Fruit fly (Drosophila melanogaster) whole organism, embryonic: ENCODE measurements around the gene Prosbeta2.
A peak's percentile ranks its signal among the peaks of the same experiment; 100 is the strongest.

Experiments used
- CG1529 ChIP-seq: fragments of 200-800 bp; sonication (Bioruptor generic); optimal IDR thresholded peaks from 3 replicates; lab custom pipeline; 2018; ENCODE audit warnings: missing biosample characterization, missing genetic modification characterization
- CG15696 ChIP-seq: fragments of 200-800 bp; sonication (Bioruptor generic); optimal IDR thresholded peaks from 2 replicates; lab custom pipeline; 2019; ENCODE audit warnings: missing biosample characterization, mild to moderate bottlenecking, missing genetic modification characterization, moderate library complexity
- CG17186 ChIP-seq: fragments of 200-800 bp; sonication (Bioruptor generic); optimal IDR thresholded peaks from 3 replicates; lab custom pipeline; 2017; ENCODE audit warnings: missing biosample characterization, missing genetic modification reagents, missing genetic modification characterization
- CG17612 ChIP-seq: fragments of 200-800 bp; sonication (Bioruptor generic); IDR thresholded peaks from 2 replicates; pipeline ENCODE4 v1.3.6; 2022; ENCODE audit warnings: missing biosample characterization, missing genetic modification characterization
- CG18476 ChIP-seq: fragments of 200-800 bp; sonication (Bioruptor generic); optimal IDR thresholded peaks from 2 replicates; lab custom pipeline; 2016; ENCODE audit warnings: missing biosample characterization, mild to moderate bottlenecking, missing genetic modification characterization
- CG2199 ChIP-seq: fragments of 200-800 bp; sonication (Bioruptor generic); IDR thresholded peaks from 3 replicates; pipeline ENCODE4 v1.3.6; 2022; ENCODE audit warnings: missing biosample characterization, missing genetic modification characterization
- CG2875 ChIP-seq: fragments of 200-800 bp; sonication (Bioruptor generic); optimal IDR thresholded peaks from 2 replicates; lab custom pipeline; 2017; ENCODE audit warnings: missing biosample characterization, mild to moderate bottlenecking, missing genetic modification characterization, missing genetic modification reagents
- CG30020 ChIP-seq: fragments of 200-800 bp; optimal IDR thresholded peaks from 2 replicates; lab custom pipeline; 2019; ENCODE audit warnings: missing biosample characterization, mild to moderate bottlenecking, missing genetic modification characterization, moderate library complexity
- CG31441 ChIP-seq: fragments of 200-800 bp; sonication (Bioruptor generic); IDR thresholded peaks from 2 replicates; pipeline ENCODE4 v1.3.6; 2022; ENCODE audit warnings: missing biosample characterization, missing genetic modification characterization
- CG32772 ChIP-seq: fragments of 200-800 bp; sonication (Bioruptor generic); IDR thresholded peaks from 2 replicates; pipeline ENCODE4 v1.3.6; 2022; ENCODE audit warnings: missing biosample characterization, missing genetic modification characterization
- CG4282 ChIP-seq: fragments of 200-800 bp; sonication (Bioruptor generic); optimal IDR thresholded peaks from 2 replicates; lab custom pipeline; 2016; ENCODE audit warnings: missing biosample characterization, missing genetic modification characterization
- CG4424 ChIP-seq: fragments of 200-800 bp; sonication (Bioruptor generic); optimal IDR thresholded peaks from 3 replicates; lab custom pipeline; 2016; ENCODE audit warnings: missing biosample characterization, missing genetic modification characterization
- CG9609 ChIP-seq: fragments of 200-800 bp; sonication (Bioruptor generic); optimal IDR thresholded peaks from 3 replicates; lab custom pipeline; 2016; ENCODE audit warnings: missing biosample characterization, missing genetic modification characterization
- CG9817 ChIP-seq: fragments of 200-800 bp; sonication (Bioruptor generic); optimal IDR thresholded peaks from 2 replicates; lab custom pipeline; 2018; ENCODE audit warnings: missing biosample characterization, mild to moderate bottlenecking, missing genetic modification characterization, moderate library complexity
- Dad ChIP-seq: fragments of 200-800 bp; sonication (Bioruptor generic); optimal IDR thresholded peaks from 3 replicates; lab custom pipeline; 2016; ENCODE audit warnings: missing biosample characterization, missing genetic modification characterization
- Deaf1 ChIP-seq: fragments of 200-800 bp; optimal IDR thresholded peaks from 3 replicates; lab custom pipeline; 2019; ENCODE audit warnings: missing biosample characterization, mild to moderate bottlenecking, missing genetic modification characterization, moderate library complexity
- Dref ChIP-seq: fragments of 200-800 bp; sonication (Bioruptor generic); IDR thresholded peaks from 2 replicates; pipeline ENCODE4 v1.3.6; 2022; ENCODE audit warnings: missing biosample characterization, missing genetic modification characterization
- Fer1 ChIP-seq: fragments of 200-800 bp; sonication (Bioruptor generic); optimal IDR thresholded peaks from 2 replicates; lab custom pipeline; 2017; ENCODE audit warnings: missing biosample characterization, mild to moderate bottlenecking, missing genetic modification characterization
- H15 ChIP-seq: fragments of 200-800 bp; sonication (Bioruptor generic); IDR thresholded peaks from 3 replicates; pipeline ENCODE4 v1.3.6; 2022; ENCODE audit warnings: missing biosample characterization, missing genetic modification characterization
- HLHmδ ChIP-seq: fragments of 200-800 bp; sonication (Bioruptor generic); optimal IDR thresholded peaks from 2 replicates; lab custom pipeline; 2018; ENCODE audit warnings: missing biosample characterization, mild to moderate bottlenecking, missing genetic modification characterization, moderate library complexity
- Hmr ChIP-seq: fragments of 200-800 bp; sonication (Bioruptor generic); optimal IDR thresholded peaks from 3 replicates; lab custom pipeline; 2017; ENCODE audit warnings: mild to moderate bottlenecking, missing biosample characterization, missing genetic modification reagents, missing genetic modification characterization
- Hr3 ChIP-seq: fragments of 200-800 bp; sonication (Bioruptor generic); optimal IDR thresholded peaks from 3 replicates; lab custom pipeline; 2016; ENCODE audit warnings: missing biosample characterization, missing genetic modification characterization
- Kr ChIP-seq: fragments of 200-800 bp; sonication (Bioruptor generic); optimal IDR thresholded peaks from 2 replicates; lab custom pipeline; 2017; ENCODE audit warnings: missing biosample characterization, mild to moderate bottlenecking, missing genetic modification characterization
- Nf-YA ChIP-seq: fragments of 200-800 bp; sonication (Bioruptor generic); IDR thresholded peaks from 2 replicates; pipeline ENCODE4 v1.3.6; 2022; ENCODE audit warnings: missing biosample characterization, missing genetic modification characterization
- Rx ChIP-seq: fragments of 200-800 bp; sonication (Bioruptor generic); IDR thresholded peaks from 2 replicates; pipeline ENCODE4 v1.3.6; 2022; ENCODE audit warnings: missing biosample characterization, missing genetic modification characterization
- Sox102F ChIP-seq: fragments of 200-800 bp; sonication (Bioruptor generic); optimal IDR thresholded peaks from 2 replicates; lab custom pipeline; 2018; ENCODE audit warnings: missing biosample characterization, mild to moderate bottlenecking, missing genetic modification characterization, moderate library complexity
- Xbp1 ChIP-seq: fragments of 200-800 bp; sonication (Bioruptor generic); optimal IDR thresholded peaks from 3 replicates; lab custom pipeline; 2016; ENCODE audit warnings: missing biosample characterization, mild to moderate bottlenecking, missing genetic modification characterization
- abd-A ChIP-seq: fragments of 200-800 bp; sonication (Bioruptor generic); optimal IDR thresholded peaks from 3 replicates; lab custom pipeline; 2019; ENCODE audit warnings: missing biosample characterization, mild to moderate bottlenecking, missing genetic modification characterization, moderate library complexity
- aop ChIP-seq: fragments of 200-800 bp; sonication (Bioruptor generic); IDR thresholded peaks from 2 replicates; pipeline ENCODE4 v1.3.6; 2022; ENCODE audit warnings: missing biosample characterization, missing genetic modification characterization
- ara ChIP-seq: fragments of 200-800 bp; sonication (Bioruptor generic); IDR thresholded peaks from 2 replicates; pipeline ENCODE4 v1.3.6; 2022; ENCODE audit warnings: missing biosample characterization, missing genetic modification characterization
- az2 ChIP-seq: fragments of 200-800 bp; sonication (Bioruptor generic); optimal IDR thresholded peaks from 3 replicates; lab custom pipeline; 2016; ENCODE audit warnings: missing biosample characterization, missing genetic modification characterization
- br ChIP-seq: fragments of >200 bp; optimal IDR thresholded peaks from 2 replicates; lab custom pipeline; 2017
- chif ChIP-seq, 2 experiments: fragments of 200-800 bp; sonication (Bioruptor generic); optimal IDR thresholded peaks; 3 replicates each; lab custom pipeline; 2016; ENCODE audit warnings: missing biosample characterization in 2 of 2, missing genetic modification characterization in 2 of 2
- chn ChIP-seq: fragments of 200-800 bp; sonication (Bioruptor generic); optimal IDR thresholded peaks from 2 replicates; lab custom pipeline; 2016; ENCODE audit warnings: missing biosample characterization, missing genetic modification characterization
- disco-r ChIP-seq: fragments of 200-800 bp; sonication (Bioruptor generic); optimal IDR thresholded peaks from 2 replicates; lab custom pipeline; 2016; ENCODE audit warnings: missing biosample characterization, missing genetic modification characterization
- ems ChIP-seq: fragments of 200-800 bp; sonication (Bioruptor generic); optimal IDR thresholded peaks from 3 replicates; lab custom pipeline; 2016; ENCODE audit warnings: missing biosample characterization, missing genetic modification characterization
- fd96Cb ChIP-seq: fragments of 200-800 bp; sonication (Bioruptor generic); optimal IDR thresholded peaks from 2 replicates; lab custom pipeline; 2018; ENCODE audit warnings: missing biosample characterization, mild to moderate bottlenecking, missing genetic modification characterization, moderate library complexity
- gcm ChIP-seq: fragments of 200-800 bp; sonication (Bioruptor generic); optimal IDR thresholded peaks from 2 replicates; lab custom pipeline; 2019; ENCODE audit warnings: missing biosample characterization, mild to moderate bottlenecking, missing genetic modification characterization, moderate library complexity
- ind ChIP-seq: fragments of 200-800 bp; sonication (Bioruptor generic); optimal IDR thresholded peaks from 3 replicates; lab custom pipeline; 2016; ENCODE audit warnings: missing biosample characterization, missing genetic modification characterization
- klu ChIP-seq: fragments of 200-800 bp; sonication (Bioruptor generic); IDR thresholded peaks from 2 replicates; pipeline ENCODE4 v1.3.6; 2022; ENCODE audit warnings: missing biosample characterization, missing genetic modification characterization
- kni ChIP-seq: fragments of 200-800 bp; sonication (Bioruptor generic); optimal IDR thresholded peaks from 3 replicates; lab custom pipeline; 2017; ENCODE audit warnings: mild to moderate bottlenecking, missing biosample characterization, missing genetic modification reagents, missing genetic modification characterization
- knrl ChIP-seq: fragments of 200-800 bp; sonication (Bioruptor generic); IDR thresholded peaks from 3 replicates; pipeline ENCODE4 v1.3.6; 2022; ENCODE audit warnings: missing biosample characterization, missing genetic modification characterization; ENCODE audit not compliant: partially characterized antibody
- lola ChIP-seq, 3 experiments: fragments of >200 bp in 2 of 3; fragments of 200-800 bp in 1 of 3; sonication (Bioruptor generic) in 1 of 3; optimal IDR thresholded peaks; 2 replicates each; lab custom pipeline; 2017 to 2019; ENCODE audit warnings: missing biosample characterization in 3 of 3, missing genetic modification characterization in 3 of 3, mild to moderate bottlenecking in 1 of 3, moderate library complexity in 1 of 3
- mam ChIP-seq: fragments of 200-800 bp; sonication (Bioruptor generic); optimal IDR thresholded peaks from 3 replicates; lab custom pipeline; 2016; ENCODE audit warnings: missing biosample characterization, missing genetic modification characterization
- mirr ChIP-seq: fragments of 200-800 bp; sonication (Bioruptor generic); optimal IDR thresholded peaks from 3 replicates; lab custom pipeline; 2018; ENCODE audit warnings: missing biosample characterization, mild to moderate bottlenecking, missing genetic modification characterization
- prd ChIP-seq, 3 experiments: fragments of >200 bp in 2 of 3; fragments of 200-800 bp in 1 of 3; sonication (Bioruptor generic) in 1 of 3; optimal IDR thresholded peaks in 2 of 3; IDR thresholded peaks in 1 of 3; 2 replicates in 2 of 3; 3 replicates in 1 of 3; pipeline versions ENCODE4 v1.3.6 to Lab custom; 2017 to 2022; ENCODE audit warnings: missing biosample characterization in 1 of 3, missing genetic modification characterization in 1 of 3
- sqz ChIP-seq: fragments of 200-800 bp; sonication (Bioruptor generic); optimal IDR thresholded peaks from 3 replicates; lab custom pipeline; 2018; ENCODE audit warnings: missing biosample characterization, mild to moderate bottlenecking, missing genetic modification characterization
- yki ChIP-seq: fragments of >200 bp; optimal IDR thresholded peaks from 3 replicates; lab custom pipeline; 2018

The Prosbeta2 gene

DNA sequence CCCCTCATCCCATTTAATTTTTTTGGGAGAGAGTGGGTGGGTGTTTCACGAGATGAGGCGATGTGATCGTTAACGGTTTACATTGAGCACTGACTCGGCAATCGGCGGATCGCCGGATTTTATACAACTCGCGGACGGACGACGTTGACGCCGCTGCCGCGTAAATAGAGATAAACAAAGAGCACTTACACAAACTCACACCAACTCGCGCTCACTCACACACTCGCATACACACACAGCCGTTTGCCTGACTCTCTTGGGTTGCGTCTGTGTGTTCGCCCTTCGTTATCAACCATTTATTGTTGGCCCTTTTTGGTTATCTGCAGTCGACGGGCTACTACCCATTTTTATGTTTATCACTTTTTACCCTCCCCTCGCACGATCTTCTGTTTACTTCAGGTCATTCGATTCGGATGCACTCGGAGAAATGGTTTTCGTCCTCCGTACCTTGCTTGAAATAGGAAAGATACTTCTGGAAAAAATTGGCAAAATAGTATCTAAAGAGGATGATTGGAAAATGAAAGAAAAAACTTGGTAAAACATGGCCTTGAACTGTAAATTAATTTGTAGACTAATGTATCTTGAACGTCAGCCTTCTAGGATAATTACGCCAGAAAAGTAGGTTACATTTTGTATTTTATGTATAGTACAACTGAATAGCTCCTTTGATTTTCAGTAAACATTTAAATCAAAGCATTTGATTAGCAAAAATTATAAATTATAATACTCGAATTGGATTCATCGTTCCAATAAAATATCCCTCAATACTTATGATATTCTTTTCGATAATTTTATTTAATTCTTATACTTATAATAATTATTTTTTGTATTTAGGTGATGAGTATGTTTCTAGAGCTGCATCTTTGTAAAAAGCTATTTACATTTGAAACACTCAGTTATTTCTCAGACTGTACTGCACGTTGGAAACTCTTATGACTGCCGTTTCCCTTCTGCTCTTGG, 21.9 kb upstream of the Prosbeta2 start (continued):
- no peak for TF ChIP-seq CG17612 (GFP tag; lab: Robert Waterston, UW)
- TF ChIP-seq knrl (GFP tag; lab: Robert Waterston, UW): no peak
- TF ChIP-seq abd-A: peak; percentile 63
- peak; percentile 20 for TF ChIP-seq CG30020 (tag; lab: Kevin White, UChicago)
- no peak for TF ChIP-seq CG17186 (GFP tag; lab: Kevin White, UChicago)
- TF ChIP-seq Sox102F (GFP tag; lab: Kevin White, UChicago): peak; percentile 52
- no peak for TF ChIP-seq Dref
- peak in 1 of 3 experiments; percentile 92 for TF ChIP-seq lola (GFP tag; optimal IDR thresholded peaks at IDR 0.05; lab: Kevin White, UChicago)
- TF ChIP-seq Fer1 (GFP tag; lab: Kevin White, UChicago): no peak
- TF ChIP-seq az2 (GFP tag; lab: Kevin White, UChicago): peak; percentile 65
- TF ChIP-seq prd (optimal IDR thresholded peaks at IDR 0.05; lab: Kevin White, UChicago): no peak
- peak; percentile 66 for TF ChIP-seq prd (GFP tag; IDR thresholded peaks at IDR 0.05; lab: Robert Waterston, UW)
- TF ChIP-seq Hmr (GFP tag; lab: Kevin White, UChicago): no peak
- peak; percentile 73; the same call in 1 of the 2 replicates for TF ChIP-seq CG31441 (GFP tag; lab: Robert Waterston, UW)
- peak; percentile 64 for TF ChIP-seq Hr3 (GFP tag; lab: Kevin White, UChicago)
- TF ChIP-seq Kr (GFP tag; lab: Kevin White, UChicago): no peak
- peak; percentile 11 for TF ChIP-seq CG1529 (GFP tag; lab: Kevin White, UChicago)
- peak; percentile 74 for TF ChIP-seq CG4424 (GFP tag; lab: Kevin White, UChicago)
- peak; percentile 44; the same call in 1 of the 2 replicates for TF ChIP-seq aop (GFP tag; lab: Robert Waterston, UW)
- no peak for TF ChIP-seq CG9817 (tag; lab: Kevin White, UChicago)
- peak; percentile 56; the same call in 1 of the 3 replicates for TF ChIP-seq CG2199 (GFP tag; lab: Robert Waterston, UW)
- TF ChIP-seq CG18476 (GFP tag; lab: Kevin White, UChicago): peak; percentile 24
- no peak for TF ChIP-seq mam (GFP tag; lab: Kevin White, UChicago)
- peak; percentile 25 for TF ChIP-seq Xbp1 (GFP tag; lab: Kevin White, UChicago)
- peak; percentile 23; the same call in 1 of the 3 replicates for TF ChIP-seq H15 (GFP tag; lab: Robert Waterston, UW)
- TF ChIP-seq yki (lab: Kevin White, UChicago): no peak
- TF ChIP-seq sqz (GFP tag; lab: Kevin White, UChicago): peak; percentile 54
- peak; percentile 42 for TF ChIP-seq fd96Cb
- no peak for TF ChIP-seq CG4282 (GFP tag; lab: Kevin White, UChicago)
- peak; percentile 83 for TF ChIP-seq Deaf1 (tag; lab: Kevin White, UChicago)
- no peak for TF ChIP-seq chn (GFP tag; lab: Kevin White, UChicago)
- peak; percentile 28; the same call in 1 of the 2 replicates for TF ChIP-seq ara (GFP tag; lab: Robert Waterston, UW)
- TF ChIP-seq ems (GFP tag; lab: Kevin White, UChicago): peak; percentile 29
- peak; percentile 31 for TF ChIP-seq gcm (GFP tag; lab: Kevin White, UChicago)
- TF ChIP-seq mirr: peak; percentile 29
- no peak for TF ChIP-seq CG9609 (GFP tag; lab: Kevin White, UChicago)
- no peak for TF ChIP-seq br
- TF ChIP-seq kni (GFP tag; lab: Kevin White, UChicago): peak; percentile 97
- TF ChIP-seq Nf-YA (GFP tag; lab: Robert Waterston, UW): no peak
- TF ChIP-seq klu (GFP tag; lab: Robert Waterston, UW): 0 out of 2 replicates have a peak, but pooled peaks have one; percentile 21
- peak; percentile 5 for TF ChIP-seq ind (GFP tag; lab: Kevin White, UChicago)
- peak; percentile 47; the same call in 1 of the 2 replicates for TF ChIP-seq Rx
- peak; percentile 23 for TF ChIP-seq CG2875
- peak; percentile 9 for TF ChIP-seq HLHmδ
- TF ChIP-seq Dad (GFP tag; lab: Kevin White, UChicago): no peak
- TF ChIP-seq CG15696: peak; percentile 75
- TF ChIP-seq disco-r (GFP tag; lab: Kevin White, UChicago): no peak
- peak in 1 of 2 experiments; percentile 59 for TF ChIP-seq chif (GFP tag; optimal IDR thresholded peaks at IDR 0.05; lab: Kevin White, UChicago)
- TF ChIP-seq CG32772 (GFP tag; lab: Robert Waterston, UW): peak; percentile 36; the same call in 1 of the 2 replicates
